Fruit fly (Drosophila melanogaster) whole organism, adult: ENCODE data around the gene Cyfip.

Source experiments
- CG5204 ChIP-seq: fragments of 200-800 bp; sonication (Bioruptor generic); optimal IDR thresholded peaks from 2 replicates; lab custom pipeline; 2016; ENCODE audit warnings: missing biosample characterization, missing genetic modification characterization
- CG7101 ChIP-seq: fragments of 200-800 bp; sonication (Bioruptor generic); optimal IDR thresholded peaks from 2 replicates; lab custom pipeline; 2018; ENCODE audit warnings: missing biosample characterization, mild to moderate bottlenecking, missing genetic modification characterization, moderate library complexity
- Clk ChIP-seq: fragments of 200-800 bp; sonication (Bioruptor generic); optimal IDR thresholded peaks from 2 replicates; lab custom pipeline; 2017; ENCODE audit warnings: missing biosample characterization, missing genetic modification characterization
- Crg-1 ChIP-seq: fragments of 200-800 bp; sonication (Bioruptor generic); optimal IDR thresholded peaks from 2 replicates; lab custom pipeline; 2016; ENCODE audit warnings: missing biosample characterization, missing genetic modification characterization
- cic ChIP-seq: fragments of 200-800 bp; sonication (Bioruptor generic); optimal IDR thresholded peaks from 2 replicates; lab custom pipeline; 2017; ENCODE audit warnings: missing biosample characterization, mild to moderate bottlenecking, missing genetic modification characterization, moderate library complexity
- kay ChIP-seq: fragments of 200-800 bp; sonication (Bioruptor generic); peaks from one replicate; lab custom pipeline; 2016; ENCODE audit warnings: missing biosample characterization, missing genetic modification characterization, borderline replicate concordance
- ovo ChIP-seq: fragments of 200-800 bp; sonication (Bioruptor generic); optimal IDR thresholded peaks from 2 replicates; lab custom pipeline; 2016; ENCODE audit warnings: missing biosample characterization, missing genetic modification characterization
- pad ChIP-seq: fragments of 200-800 bp; sonication (Bioruptor generic); optimal IDR thresholded peaks from 3 replicates; lab custom pipeline; 2017; ENCODE audit warnings: missing biosample characterization, missing genetic modification characterization, mild to moderate bottlenecking, moderate library complexity, missing genetic modification reagents

DNA sequence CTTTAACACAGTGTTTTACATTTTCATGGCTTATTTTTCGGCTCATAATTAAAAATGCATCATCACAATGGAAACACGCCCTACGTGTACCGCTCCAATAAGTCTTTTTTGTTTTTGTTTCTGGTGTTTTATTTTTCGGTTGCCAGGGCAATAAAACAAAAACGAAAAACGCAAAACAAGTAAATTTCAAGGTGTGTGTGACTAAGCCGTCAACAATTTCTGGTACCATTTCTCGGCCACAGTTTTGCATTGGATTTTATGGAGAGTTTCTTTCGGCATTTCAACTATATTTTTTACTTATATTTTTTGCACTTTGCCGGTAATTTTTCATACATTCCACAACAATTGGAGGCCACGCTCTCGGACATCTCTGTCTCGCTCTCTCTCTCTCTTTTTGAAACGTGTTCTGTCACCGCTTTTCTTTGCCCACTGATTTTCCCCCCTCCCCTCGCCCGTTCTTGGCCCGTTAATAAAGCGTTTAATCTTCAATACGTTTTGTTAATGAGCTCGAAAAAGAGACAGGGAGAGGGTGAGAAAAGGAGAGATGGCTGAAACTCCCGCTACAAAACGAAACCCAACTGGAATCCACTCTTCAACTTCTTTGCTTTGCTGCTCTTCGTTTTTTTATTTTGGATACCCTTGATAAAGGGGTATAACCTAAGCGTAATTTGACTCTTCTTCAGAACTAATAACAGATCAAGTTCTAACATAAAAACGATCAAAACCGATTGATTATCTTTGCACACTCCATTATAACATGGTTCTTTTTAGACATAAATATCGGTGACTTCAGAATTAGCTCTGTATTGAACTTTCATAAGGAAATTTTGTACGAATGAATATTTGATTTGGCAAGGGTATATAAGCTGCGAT, 39.8 kb upstream of the Cyfip start:
- TF ChIP-seq kay (GFP tag; lab: Kevin White, UChicago) (no peak), Clk (GFP tag; lab: Kevin White, UChicago) (no peak), Crg-1 (GFP tag; lab: Kevin White, UChicago) (no peak), pad (GFP tag; lab: Kevin White, UChicago) (peak; percentile 80), CG5204 (GFP tag; lab: Kevin White, UChicago) (no peak), ovo (GFP tag; lab: Kevin White, UChicago) (no peak), CG7101 (no peak), cic (GFP tag; lab: Kevin White, UChicago) (no peak)
